Worm (Caenorhabditis elegans): ENCODE results near the gene rhr-2.

DNA sequence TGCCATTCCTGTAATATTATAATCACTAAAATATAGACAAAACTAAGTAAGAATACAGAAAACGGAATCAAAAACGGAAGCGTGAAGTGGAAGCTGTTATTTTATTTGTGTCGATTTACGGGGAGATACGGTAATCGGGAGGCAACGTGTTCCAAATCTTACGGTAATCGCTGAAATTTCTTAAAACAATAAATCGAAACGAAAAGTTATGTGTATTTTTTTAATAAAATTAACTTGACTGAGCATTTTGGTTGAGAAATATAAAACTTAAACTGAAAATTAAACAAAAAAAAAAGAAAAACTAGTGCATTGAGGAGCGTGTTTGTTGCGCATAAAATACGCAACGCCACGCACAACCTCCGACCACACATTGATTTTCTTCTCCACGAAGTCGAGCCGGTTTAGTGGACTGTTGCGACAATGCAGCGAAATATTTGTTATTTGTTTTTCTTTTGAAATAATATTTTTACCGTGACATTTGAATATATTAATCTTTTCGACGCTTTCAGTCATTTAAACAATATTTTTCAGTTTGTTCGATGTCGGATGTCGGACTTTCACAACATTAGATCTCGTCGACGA is 34.5 kb upstream of the rhr-2 start, which contains the start of the genes F55A11.1 and syx-5:
- TF ChIP-seq ama-1 (optimal IDR thresholded peaks at IDR 0.05) (no peak), aly-1 (tag; optimal IDR thresholded peaks at IDR 0.05) (no peak), ets-7 (tag; optimal IDR thresholded peaks at IDR 0.05) (no peak), B0310.2 (tag; optimal IDR thresholded peaks at IDR 0.05) (no peak), scrt-1 (GFP tag; IDR thresholded peaks at IDR 0.05) (no peak), ceh-13 (GFP tag; optimal IDR thresholded peaks at IDR 0.05) (no peak), hmg-4 (GFP tag; optimal IDR thresholded peaks at IDR 0.05) (no peak)
